Fruit fly (Drosophila melanogaster): ENCODE measurements around the gene meso18E.

dm6 chrX:19735270-19735669 is 22.4 kb upstream of the meso18E start, which contains the start of gene CG14234:
- TF ChIP-seq CG7101 (tag; optimal IDR thresholded peaks at IDR 0.05) = no peak
- no peak for TF ChIP-seq CG33017 (tag; optimal IDR thresholded peaks at IDR 0.05)
- no peak for TF ChIP-seq tj (GFP tag; optimal IDR thresholded peaks at IDR 0.05)
- TF ChIP-seq ovo (GFP tag; optimal IDR thresholded peaks at IDR 0.05) = no peak
- no peak for TF ChIP-seq cnc (optimal IDR thresholded peaks at IDR 0.05)
- no peak for TF ChIP-seq kay (GFP tag; ENCODE audit: borderline replicate concordance)
- TF ChIP-seq pad (GFP tag; optimal IDR thresholded peaks at IDR 0.05) = no peak
- TF ChIP-seq bab1 (GFP tag; optimal IDR thresholded peaks at IDR 0.05) = no peak
- no peak for TF ChIP-seq cic (GFP tag; optimal IDR thresholded peaks at IDR 0.05)
- no peak for TF ChIP-seq Clk (GFP tag; optimal IDR thresholded peaks at IDR 0.05)
- TF ChIP-seq CG7045 (GFP tag; optimal IDR thresholded peaks at IDR 0.05) = no peak
- no peak for TF ChIP-seq Mnt (GFP tag; optimal IDR thresholded peaks at IDR 0.05)

All from whole organism, adult.